Worm (Caenorhabditis elegans) whole organism, L3 larva: ENCODE results near the gene tmem-131.
A peak's percentile ranks its signal among the peaks of the same experiment; 100 is the strongest.

Experiments
- R02D3.7 ChIP-seq: fragments of 150-350 bp; optimal IDR thresholded peaks from 2 replicates; lab custom pipeline; 2014; ENCODE audit warnings: missing biosample characterization, missing genetic modification characterization
- aly-2 ChIP-seq: fragments of 150-350 bp; optimal IDR thresholded peaks from 2 replicates; lab custom pipeline; 2014; ENCODE audit warnings: missing biosample characterization, missing genetic modification characterization
- ama-1 ChIP-seq: fragments of 150-350 bp; optimal IDR thresholded peaks from 2 replicates; lab custom pipeline; 2018
- ceh-28 ChIP-seq: fragments of 150-350 bp; optimal IDR thresholded peaks from 2 replicates; lab custom pipeline; 2014; ENCODE audit warnings: missing biosample characterization, missing genetic modification reagents, missing genetic modification characterization
- ceh-82 ChIP-seq: fragments of 150-350 bp; optimal IDR thresholded peaks from 2 replicates; lab custom pipeline; 2014; ENCODE audit warnings: missing biosample characterization, missing genetic modification characterization
- ceh-9 ChIP-seq: sonication (generic microtip); optimal IDR thresholded peaks from 2 replicates; lab custom pipeline; 2018; ENCODE audit warnings: missing biosample characterization, missing genetic modification characterization
- daf-12 ChIP-seq: fragments of 150-350 bp; optimal IDR thresholded peaks from 2 replicates; lab custom pipeline; 2014; ENCODE audit warnings: missing biosample characterization, missing genetic modification reagents, missing genetic modification characterization
- egl-27 ChIP-seq: sonication (generic microtip); optimal IDR thresholded peaks from 4 replicates; lab custom pipeline; 2017; ENCODE audit warnings: missing biosample characterization, missing genetic modification reagents, missing genetic modification characterization
- elt-1 ChIP-seq: fragments of 150-350 bp; optimal IDR thresholded peaks from 2 replicates; lab custom pipeline; 2014; ENCODE audit warnings: missing biosample characterization, missing genetic modification characterization
- elt-2 ChIP-seq: sonication (generic microtip); optimal IDR thresholded peaks from 2 replicates; lab custom pipeline; 2016; ENCODE audit warnings: missing genetic modification reagents, mild to moderate bottlenecking, missing genetic modification characterization, missing compliant biosample characterization
- fkh-10 ChIP-seq: sonication (generic microtip); optimal IDR thresholded peaks from 2 replicates; lab custom pipeline; 2017; ENCODE audit warnings: missing biosample characterization, missing genetic modification reagents, missing genetic modification characterization
- fos-1 ChIP-seq: fragments of 150-350 bp; optimal IDR thresholded peaks from 2 replicates; lab custom pipeline; 2014; ENCODE audit warnings: missing biosample characterization, missing genetic modification characterization
- jun-1 ChIP-seq: fragments of 150-350 bp; optimal IDR thresholded peaks from 2 replicates; lab custom pipeline; 2014; ENCODE audit warnings: missing biosample characterization, missing genetic modification reagents, missing genetic modification characterization
- lin-15B ChIP-seq: fragments of 150-350 bp; optimal IDR thresholded peaks from 2 replicates; lab custom pipeline; 2014; ENCODE audit warnings: missing biosample characterization, missing genetic modification characterization
- mdl-1 ChIP-seq: fragments of 150-350 bp; optimal IDR thresholded peaks from 2 replicates; lab custom pipeline; 2014; ENCODE audit warnings: missing biosample characterization, missing genetic modification characterization
- nfya-1 ChIP-seq: sonication (generic microtip); optimal IDR thresholded peaks from 2 replicates; lab custom pipeline; 2017; ENCODE audit warnings: missing genetic modification characterization, mild to moderate bottlenecking, missing compliant biosample characterization, antibody characterized with exemption, moderate library complexity; ENCODE audit not compliant: insufficient read depth
- nhr-11 ChIP-seq: fragments of 150-350 bp; optimal IDR thresholded peaks from 2 replicates; lab custom pipeline; 2014; ENCODE audit warnings: missing biosample characterization, missing genetic modification characterization
- nhr-23 ChIP-seq: fragments of 150-350 bp; optimal IDR thresholded peaks from 2 replicates; lab custom pipeline; 2014; ENCODE audit warnings: missing biosample characterization, missing genetic modification reagents, missing genetic modification characterization
- nhr-237 ChIP-seq: fragments of 150-350 bp; optimal IDR thresholded peaks from 2 replicates; lab custom pipeline; 2014; ENCODE audit warnings: missing biosample characterization, missing genetic modification characterization
- nhr-25 ChIP-seq: sonication (generic microtip); optimal IDR thresholded peaks from 2 replicates; lab custom pipeline; 2017; ENCODE audit warnings: missing biosample characterization, missing genetic modification characterization
- nhr-28 ChIP-seq: fragments of 150-350 bp; optimal IDR thresholded peaks from 2 replicates; lab custom pipeline; 2014; ENCODE audit warnings: missing biosample characterization, missing genetic modification characterization
- nhr-43 ChIP-seq: sonication (generic microtip); optimal IDR thresholded peaks from 2 replicates; lab custom pipeline; 2016; ENCODE audit warnings: mild to moderate bottlenecking, missing genetic modification characterization, missing compliant biosample characterization; ENCODE audit not compliant: poor library complexity, severe bottlenecking
- nhr-76 ChIP-seq: fragments of 150-350 bp; sonication (generic microtip); optimal IDR thresholded peaks from 5 replicates; lab custom pipeline; 2014; ENCODE audit warnings: missing biosample characterization, missing genetic modification characterization
- pqm-1 ChIP-seq: fragments of 150-350 bp; optimal IDR thresholded peaks from 2 replicates; lab custom pipeline; 2017; ENCODE audit warnings: missing biosample characterization, missing genetic modification characterization, inconsistent platforms
- sea-2 ChIP-seq: fragments of 150-350 bp; sonication (generic microtip); optimal IDR thresholded peaks from 4 replicates; lab custom pipeline; 2014; ENCODE audit warnings: missing biosample characterization, missing genetic modification reagents, missing genetic modification characterization
- skn-1 ChIP-seq: fragments of 150-350 bp; optimal IDR thresholded peaks from 2 replicates; lab custom pipeline; 2014; ENCODE audit warnings: missing biosample characterization, missing genetic modification characterization
- snpc-4 ChIP-seq: fragments of 150-350 bp; optimal IDR thresholded peaks from 2 replicates; lab custom pipeline; 2014; ENCODE audit warnings: missing biosample characterization, missing genetic modification characterization
- tbx-2 ChIP-seq: sonication (generic microtip); optimal IDR thresholded peaks from 2 replicates; lab custom pipeline; 2016; ENCODE audit warnings: mild to moderate bottlenecking, missing genetic modification characterization, missing compliant biosample characterization
- unc-39 ChIP-seq: sonication (generic microtip); optimal IDR thresholded peaks from 4 replicates; lab custom pipeline; 2017; ENCODE audit warnings: missing biosample characterization, missing genetic modification characterization
- unc-62 ChIP-seq: fragments of 150-350 bp; sonication (generic microtip); optimal IDR thresholded peaks from 4 replicates; lab custom pipeline; 2014; ENCODE audit warnings: missing biosample characterization, missing genetic modification reagents, missing genetic modification characterization
- ztf-11 ChIP-seq: fragments of 150-350 bp; optimal IDR thresholded peaks from 2 replicates; lab custom pipeline; 2014; ENCODE audit warnings: missing biosample characterization, missing genetic modification characterization

The tmem-131 gene

ce11 chrIII:5004621-5005020, 6.7 kb upstream of the tmem-131 start, which contains the start of gene R144.6:
Gene R144.6, minus strand, starts transcription at chrIII:5004721.
- TF ChIP-seq nfya-1 (tag; lab: Kevin White, UChicago): no peak
- no peak for TF ChIP-seq nhr-76 (tag; lab: Kevin White, UChicago)
- no peak for TF ChIP-seq nhr-43 (tag; lab: Kevin White, UChicago)
- TF ChIP-seq daf-12 (tag; lab: Kevin White, UChicago): no peak

- TF ChIP-seq mdl-1 (tag; lab: Kevin White, UChicago): no peak
- TF ChIP-seq ceh-82 (tag; lab: Kevin White, UChicago): no peak
- no peak for TF ChIP-seq nhr-28 (tag; lab: Kevin White, UChicago)
- TF ChIP-seq fkh-10 (GFP tag; lab: Kevin White, UChicago): no peak
These were observed 4.3 kb upstream of the tmem-131 start, which contains the start of gene R144.10 for ce11 chrIII:5002231-5002630. Gene R144.10, minus strand, starts transcription at chrIII:5002331.

DNA sequence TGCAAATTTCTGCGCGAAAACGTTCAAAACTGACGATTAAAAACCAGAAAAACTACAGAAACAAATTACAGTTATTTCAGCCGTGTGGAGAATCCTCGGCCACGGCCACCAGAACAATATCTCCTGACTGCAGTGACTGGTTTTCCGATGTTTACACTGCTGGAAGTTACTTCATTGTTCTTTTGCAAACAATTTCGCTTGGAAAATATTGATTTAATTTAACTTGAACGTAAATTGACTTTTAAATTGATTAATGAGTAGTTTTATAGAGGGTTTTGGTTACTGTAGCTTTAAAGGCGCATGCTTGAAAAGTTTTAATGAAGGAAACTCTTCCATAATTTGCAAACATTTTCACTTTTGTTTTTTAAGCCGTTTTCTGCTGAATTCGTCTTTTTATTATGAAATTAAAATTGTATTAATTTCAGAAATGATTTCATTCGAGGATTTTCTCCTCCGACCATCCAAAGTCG, 1.0 kb upstream of the tmem-131 start, which contains the start of gene smcr-8:
smcr-8 (plus strand) TSS at position 420 of the 470 bp plus-strand sequence.
- TF ChIP-seq nfya-1 (tag; lab: Kevin White, UChicago) (peak; percentile 5), snpc-4 (tag; lab: Kevin White, UChicago) (peak; percentile 2), unc-39 (tag; lab: Kevin White, UChicago) (no peak)

DNA sequence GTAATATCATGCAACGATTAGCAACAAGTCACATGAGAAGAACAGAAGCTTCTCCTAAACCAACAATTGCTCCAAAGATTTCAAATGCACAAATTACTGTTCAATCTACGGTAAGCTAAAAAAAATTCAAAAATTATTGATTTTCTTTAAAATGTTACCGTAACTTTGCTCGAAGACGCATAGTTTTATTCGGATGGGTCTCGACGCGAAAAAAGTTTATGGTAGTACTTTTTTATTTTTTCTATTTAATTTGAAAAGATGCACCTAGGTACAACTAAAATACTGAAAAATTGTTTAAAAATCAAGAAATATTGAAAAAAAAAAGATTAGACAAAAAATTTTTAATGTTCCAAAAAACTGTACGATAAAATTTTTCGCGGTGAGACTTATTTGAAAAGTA, 10.3 kb downstream of the tmem-131 start:
- no peak for TF ChIP-seq ama-1 (lab: Kevin White, UChicago)
- TF ChIP-seq nhr-23: no peak
- TF ChIP-seq lin-15B (tag; lab: Kevin White, UChicago): no peak
- TF ChIP-seq fos-1: no peak
- TF ChIP-seq ceh-28 (tag; lab: Kevin White, UChicago): no peak
- no peak for TF ChIP-seq nhr-237 (tag; lab: Kevin White, UChicago)
- no peak for TF ChIP-seq nhr-11 (tag; lab: Kevin White, UChicago)
- no peak for TF ChIP-seq nfya-1 (tag; lab: Kevin White, UChicago)
- no peak for TF ChIP-seq nhr-25
- no peak for TF ChIP-seq fkh-10 (GFP tag; lab: Kevin White, UChicago)

DNA sequence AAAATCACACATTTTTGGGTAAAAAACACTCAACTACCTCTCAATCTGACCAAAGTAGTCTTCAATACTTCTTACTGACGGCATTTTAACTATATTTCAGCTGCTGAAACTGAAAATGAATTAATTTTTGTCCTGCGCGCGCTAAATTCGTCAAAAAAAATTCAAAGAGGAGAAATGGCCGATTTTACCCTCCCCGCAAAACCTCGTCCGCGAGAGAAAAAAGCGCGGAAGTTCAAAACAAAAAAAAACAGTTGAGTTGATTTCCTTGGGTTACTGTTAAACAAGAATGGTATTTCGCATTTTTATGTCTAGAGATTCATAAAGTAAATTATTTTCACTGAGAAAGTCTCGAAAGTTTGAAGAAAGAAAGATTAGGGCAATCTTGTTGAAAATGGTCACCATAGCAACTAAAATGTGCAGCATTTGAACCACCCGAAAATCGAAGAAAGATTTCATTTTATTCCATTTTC, 11.1 kb downstream of the tmem-131 start, which contains the start of the genes C27F2.10 and wdr-60:
C27F2.10 (minus strand) TSS at position 109 of the 470 bp plus-strand sequence.
wdr-60 (plus strand) TSS at position 420 of the 470 bp plus-strand sequence.
- TF ChIP-seq sea-2 (GFP tag; lab: Kevin White, UChicago) (no peak), lin-15B (tag; lab: Kevin White, UChicago) (peak; percentile 44), nhr-23 (peak; percentile 1), nfya-1 (tag; lab: Kevin White, UChicago) (peak; percentile 55)

DNA sequence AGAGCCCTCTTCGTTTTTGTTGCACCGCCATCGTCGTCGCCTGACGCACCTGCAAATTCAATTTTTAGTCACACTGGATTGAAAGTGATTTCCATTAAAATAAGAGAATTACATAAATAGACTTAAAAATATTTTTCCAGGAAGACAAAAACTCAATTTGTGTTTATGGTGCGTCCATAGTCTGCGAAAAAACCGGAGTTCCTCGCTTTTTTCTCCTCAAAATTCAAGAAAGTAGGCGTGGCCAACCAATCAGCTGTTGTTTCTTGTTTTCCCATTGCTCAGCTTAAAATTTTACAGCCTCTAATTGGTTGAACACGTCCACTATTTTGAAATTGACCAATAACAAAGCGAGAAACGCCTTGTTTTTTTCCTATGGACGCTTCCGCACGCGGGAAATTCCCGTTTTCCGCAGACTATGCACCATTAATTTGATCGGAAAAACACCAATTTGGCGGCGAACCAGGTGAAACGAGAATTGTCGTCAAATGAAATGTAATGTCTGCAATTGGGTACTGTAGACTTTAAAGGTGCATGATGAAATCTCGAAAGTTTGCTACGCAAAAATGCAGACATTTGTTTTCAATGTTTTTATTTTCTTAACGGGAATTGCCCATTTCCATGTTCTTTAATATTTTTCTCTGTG, 13.4 kb downstream of the tmem-131 start, which contains the start of gene C27F2.7:
C27F2.7 (minus strand) TSS at position 51 of the 643 bp plus-strand sequence.
- TF ChIP-seq nfya-1 (tag; lab: Kevin White, UChicago): peak; percentile 72
- no peak for TF ChIP-seq elt-2 (tag; lab: Kevin White, UChicago)
- no peak for TF ChIP-seq R02D3.7 (tag; lab: Kevin White, UChicago)
- TF ChIP-seq aly-2 (tag; lab: Kevin White, UChicago): no peak
- TF ChIP-seq jun-1 (tag; lab: Kevin White, UChicago): no peak
- TF ChIP-seq pqm-1 (tag; lab: Kevin White, UChicago): no peak
- TF ChIP-seq unc-62 (GFP tag; lab: Kevin White, UChicago): no peak

- TF ChIP-seq fkh-10 (GFP tag; lab: Kevin White, UChicago): no peak
- no peak for TF ChIP-seq ztf-11 (tag; lab: Kevin White, UChicago)
- no peak for TF ChIP-seq tbx-2 (tag; lab: Kevin White, UChicago)
- TF ChIP-seq ama-1 (lab: Kevin White, UChicago): no peak
- no peak for TF ChIP-seq fos-1
- TF ChIP-seq jun-1 (tag; lab: Kevin White, UChicago): no peak
- TF ChIP-seq ceh-9: no peak
- TF ChIP-seq elt-1 (tag; lab: Kevin White, UChicago): no peak
- TF ChIP-seq egl-27 (tag; lab: Kevin White, UChicago): no peak
- no peak for TF ChIP-seq ceh-82 (tag; lab: Kevin White, UChicago)
- no peak for TF ChIP-seq elt-2 (tag; lab: Kevin White, UChicago)
- TF ChIP-seq skn-1: no peak
- TF ChIP-seq sea-2 (GFP tag; lab: Kevin White, UChicago): no peak
These were observed 14.0 kb downstream of the tmem-131 start for ce11 chrIII:4983961-4984360.
